Fruit fly (Drosophila melanogaster) whole organism, adult: ENCODE measurements around the gene CG17036.
A peak's percentile ranks its signal among the peaks of the same experiment; 100 is the strongest.

Source experiments
- CG11617 ChIP-seq: fragments of 200-800 bp; sonication (Bioruptor generic); optimal IDR thresholded peaks from 2 replicates; lab custom pipeline; 2017; ENCODE audit warnings: mild to moderate bottlenecking, missing biosample characterization, missing genetic modification reagents, missing genetic modification characterization
- CG12768 ChIP-seq: fragments of 200-800 bp; sonication (Bioruptor generic); optimal IDR thresholded peaks from 2 replicates; lab custom pipeline; 2017; ENCODE audit warnings: missing biosample characterization, missing genetic modification characterization, mild to moderate bottlenecking, moderate library complexity, missing genetic modification reagents
- CG14711 ChIP-seq: fragments of 200-800 bp; sonication (Bioruptor generic); optimal IDR thresholded peaks from 2 replicates; lab custom pipeline; 2018; ENCODE audit warnings: missing biosample characterization, mild to moderate bottlenecking, missing genetic modification characterization, moderate library complexity
- CG1620 ChIP-seq: fragments of 200-800 bp; sonication (Bioruptor generic); optimal IDR thresholded peaks from 2 replicates; lab custom pipeline; 2016; ENCODE audit warnings: missing biosample characterization, missing genetic modification characterization
- CG33017 ChIP-seq: fragments of 200-800 bp; sonication (Bioruptor generic); optimal IDR thresholded peaks from 2 replicates; lab custom pipeline; 2018; ENCODE audit warnings: missing biosample characterization, mild to moderate bottlenecking, missing genetic modification characterization, moderate library complexity
- CG5204 ChIP-seq: fragments of 200-800 bp; sonication (Bioruptor generic); optimal IDR thresholded peaks from 2 replicates; lab custom pipeline; 2016; ENCODE audit warnings: missing biosample characterization, missing genetic modification characterization
- CG7045 ChIP-seq: fragments of 200-800 bp; sonication (Bioruptor generic); optimal IDR thresholded peaks from 2 replicates; lab custom pipeline; 2017; ENCODE audit warnings: missing biosample characterization, mild to moderate bottlenecking, missing genetic modification characterization
- CG7101 ChIP-seq: fragments of 200-800 bp; sonication (Bioruptor generic); optimal IDR thresholded peaks from 2 replicates; lab custom pipeline; 2018; ENCODE audit warnings: missing biosample characterization, mild to moderate bottlenecking, missing genetic modification characterization, moderate library complexity
- Clk ChIP-seq: fragments of 200-800 bp; sonication (Bioruptor generic); optimal IDR thresholded peaks from 2 replicates; lab custom pipeline; 2017; ENCODE audit warnings: missing biosample characterization, missing genetic modification characterization
- Hr96 ChIP-seq: fragments of 200-800 bp; sonication (Bioruptor generic); optimal IDR thresholded peaks from 2 replicates; lab custom pipeline; 2016; ENCODE audit warnings: missing biosample characterization, missing genetic modification characterization
- Mnt ChIP-seq: fragments of 200-800 bp; sonication (Bioruptor generic); optimal IDR thresholded peaks from 2 replicates; lab custom pipeline; 2016; ENCODE audit warnings: missing biosample characterization, mild to moderate bottlenecking, missing genetic modification characterization
- bab1 ChIP-seq: fragments of 200-800 bp; sonication (Bioruptor generic); optimal IDR thresholded peaks from 3 replicates; lab custom pipeline; 2019; ENCODE audit warnings: missing biosample characterization, mild to moderate bottlenecking, missing genetic modification characterization, moderate library complexity
- cic ChIP-seq: fragments of 200-800 bp; sonication (Bioruptor generic); optimal IDR thresholded peaks from 2 replicates; lab custom pipeline; 2017; ENCODE audit warnings: missing biosample characterization, mild to moderate bottlenecking, missing genetic modification characterization, moderate library complexity
- cnc ChIP-seq, 2 experiments: fragments of >200 bp; optimal IDR thresholded peaks; 2 replicates each; lab custom pipeline; 2017
- kay ChIP-seq: fragments of 200-800 bp; sonication (Bioruptor generic); peaks from one replicate; lab custom pipeline; 2016; ENCODE audit warnings: missing biosample characterization, missing genetic modification characterization, borderline replicate concordance
- ovo ChIP-seq: fragments of 200-800 bp; sonication (Bioruptor generic); optimal IDR thresholded peaks from 2 replicates; lab custom pipeline; 2016; ENCODE audit warnings: missing biosample characterization, missing genetic modification characterization
- pad ChIP-seq: fragments of 200-800 bp; sonication (Bioruptor generic); optimal IDR thresholded peaks from 3 replicates; lab custom pipeline; 2017; ENCODE audit warnings: missing biosample characterization, missing genetic modification characterization, mild to moderate bottlenecking, moderate library complexity, missing genetic modification reagents
- tj ChIP-seq: fragments of 200-800 bp; sonication (Bioruptor generic); optimal IDR thresholded peaks from 3 replicates; lab custom pipeline; 2017; ENCODE audit warnings: missing biosample characterization, mild to moderate bottlenecking, missing genetic modification characterization, moderate library complexity
- toe ChIP-seq: fragments of 200-800 bp; sonication (Bioruptor generic); optimal IDR thresholded peaks from 2 replicates; lab custom pipeline; 2016; ENCODE audit warnings: missing biosample characterization, missing genetic modification characterization

Gene CG17036

DNA sequence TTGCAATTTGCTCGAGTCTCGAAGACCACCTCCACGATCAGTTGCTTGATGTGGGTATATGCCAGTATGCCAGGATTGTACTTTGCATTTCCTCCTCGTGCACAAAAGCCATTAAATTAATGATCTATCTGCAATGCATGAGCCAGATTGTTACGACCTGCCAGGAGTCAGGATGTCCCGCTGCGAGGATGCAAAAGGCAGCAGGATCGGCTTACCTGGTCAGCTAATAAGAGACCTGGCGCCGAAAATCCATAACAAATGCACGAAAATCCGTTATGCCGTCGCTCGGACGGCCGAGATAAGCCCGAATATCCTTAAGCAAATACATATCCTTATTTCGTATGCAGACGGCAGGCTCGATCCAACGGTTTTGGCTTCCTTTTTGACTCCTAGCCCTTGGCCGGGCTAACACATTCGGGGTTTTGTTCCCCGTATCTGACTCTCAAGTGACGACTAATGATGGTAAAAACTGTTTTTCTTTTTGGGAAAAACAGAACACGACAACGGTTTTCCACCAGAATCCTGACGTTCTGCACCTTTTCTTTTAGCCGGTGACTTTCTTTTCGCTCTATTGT, 34.5 kb downstream of the CG17036 start:
- no peak for TF ChIP-seq toe (GFP tag; lab: Kevin White, UChicago)

DNA sequence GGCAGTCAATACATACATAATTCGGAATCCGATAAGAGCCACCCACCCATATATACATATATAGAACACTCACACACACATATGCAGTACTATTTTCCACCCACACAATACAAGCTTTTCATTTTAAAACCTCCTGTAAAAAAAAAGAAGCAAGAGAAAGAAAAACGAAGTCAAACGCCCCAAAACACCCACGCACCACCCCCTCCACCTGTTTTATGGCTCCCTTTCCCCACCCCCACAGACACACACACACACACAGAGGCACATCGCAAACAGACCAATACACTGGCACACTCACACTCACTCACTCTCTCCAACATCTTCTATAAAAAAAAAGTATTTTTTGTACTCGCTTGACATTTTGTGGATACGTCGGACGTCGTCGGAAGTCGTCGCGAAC, 43.2 kb downstream of the CG17036 start:
- TF ChIP-seq bab1 (GFP tag; lab: Kevin White, UChicago) (no peak), CG11617 (GFP tag; lab: Kevin White, UChicago) (no peak), Clk (GFP tag; lab: Kevin White, UChicago) (no peak), pad (no peak), CG14711 (no peak), Mnt (GFP tag; lab: Kevin White, UChicago) (no peak), Hr96 (GFP tag; lab: Kevin White, UChicago) (no peak), kay (GFP tag; lab: Kevin White, UChicago) (no peak), cic (GFP tag; lab: Kevin White, UChicago) (no peak), cnc (optimal IDR thresholded peaks at IDR 0.05; lab: Kevin White, UChicago) (no peak), CG1620 (GFP tag; lab: Kevin White, UChicago) (no peak), CG7045 (GFP tag; lab: Kevin White, UChicago) (no peak), CG7101 (tag; lab: Kevin White, UChicago) (no peak)

DNA sequence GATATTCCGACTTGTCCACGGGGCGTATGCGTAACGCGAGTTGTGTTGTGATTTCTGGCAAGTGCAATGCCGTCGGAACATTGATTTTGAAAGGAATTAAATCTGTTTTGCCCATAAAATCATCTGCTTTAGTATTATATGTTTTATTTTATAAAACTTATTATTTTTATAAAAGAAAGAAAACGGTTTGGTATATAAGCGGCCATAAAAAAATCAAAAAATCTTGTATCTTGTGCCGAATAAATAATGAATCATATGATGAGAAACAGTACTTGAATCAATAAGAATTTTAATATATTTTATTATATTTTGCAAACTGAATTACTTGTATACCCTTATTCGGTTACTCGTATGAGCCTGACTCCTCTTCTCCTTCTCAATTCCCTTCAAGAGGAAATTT, 43.7 kb downstream of the CG17036 start, which contains the start of gene pdm2:
pdm2 (plus strand) TSS at position 301 of the 400 bp plus-strand sequence.
- TF ChIP-seq CG14711 = no peak
- no peak for TF ChIP-seq ovo (GFP tag; lab: Kevin White, UChicago)

DNA sequence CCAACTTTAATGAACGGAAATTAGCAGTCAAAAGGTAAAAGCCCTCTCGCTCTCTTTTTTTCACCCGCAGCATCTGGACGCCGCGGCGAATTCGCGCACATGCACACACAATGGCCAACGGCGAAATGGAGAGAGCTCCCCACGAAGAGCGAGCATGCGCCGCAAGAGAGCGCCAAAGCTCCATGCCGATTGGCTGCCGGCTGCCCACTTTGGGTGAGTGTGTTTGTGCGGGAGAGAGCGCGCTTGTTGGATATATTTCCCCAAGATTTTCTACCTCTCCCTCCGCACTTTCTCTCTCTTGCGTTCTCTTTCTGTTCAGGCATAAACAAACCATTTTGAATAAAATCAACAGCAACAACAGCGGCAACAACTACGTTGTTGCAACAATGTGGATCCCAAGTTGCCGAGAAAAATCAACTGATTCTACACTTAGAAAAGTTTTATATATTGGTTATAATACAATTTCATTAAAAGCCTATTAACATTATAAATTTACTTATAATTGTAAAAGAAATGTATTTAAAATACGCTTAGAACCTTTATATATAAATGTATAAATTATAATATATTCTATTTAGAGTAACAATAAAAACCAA, 44.7 kb downstream of the CG17036 start:
- TF ChIP-seq Clk (GFP tag; lab: Kevin White, UChicago) (no peak), CG33017 (tag; lab: Kevin White, UChicago) (no peak), pad (peak; percentile 90), bab1 (GFP tag; lab: Kevin White, UChicago) (no peak)

DNA sequence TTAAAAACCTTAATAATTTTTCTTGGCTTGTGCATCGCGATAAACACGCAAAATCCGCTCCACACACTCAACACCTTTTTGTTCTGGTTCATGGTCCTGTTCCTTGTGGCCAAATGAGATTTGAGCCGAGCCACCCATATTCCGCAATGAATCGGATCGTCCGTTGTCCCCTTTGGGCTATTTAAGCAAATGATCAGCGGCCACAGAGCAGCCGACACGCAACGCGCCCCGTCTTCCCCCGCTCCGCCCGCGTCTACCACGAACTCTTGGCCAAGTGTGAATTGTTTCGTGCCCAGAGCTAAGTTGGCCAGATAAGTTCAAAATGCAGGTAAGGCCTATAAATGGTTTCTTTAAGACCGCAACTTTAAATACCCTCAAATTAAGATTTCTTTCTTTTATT, 49.5 kb downstream of the CG17036 start:
- TF ChIP-seq pad (no peak), CG14711 (no peak), Mnt (GFP tag; lab: Kevin White, UChicago) (no peak), CG1620 (GFP tag; lab: Kevin White, UChicago) (no peak), kay (GFP tag; lab: Kevin White, UChicago) (no peak), cic (GFP tag; lab: Kevin White, UChicago) (no peak), CG11617 (GFP tag; lab: Kevin White, UChicago) (no peak), CG7101 (tag; lab: Kevin White, UChicago) (no peak), cnc (optimal IDR thresholded peaks at IDR 0.05; lab: Kevin White, UChicago) (no peak), tj (GFP tag; lab: Kevin White, UChicago) (no peak), CG33017 (tag; lab: Kevin White, UChicago) (no peak), Clk (GFP tag; lab: Kevin White, UChicago) (no peak), CG5204 (GFP tag; lab: Kevin White, UChicago) (no peak), Hr96 (GFP tag; lab: Kevin White, UChicago) (no peak), bab1 (GFP tag; lab: Kevin White, UChicago) (no peak), CG12768 (GFP tag; lab: Kevin White, UChicago) (no peak), ovo (GFP tag; lab: Kevin White, UChicago) (no peak), CG7045 (GFP tag; lab: Kevin White, UChicago) (no peak)
